Fruit fly (Drosophila melanogaster) whole organism, embryonic: Measurements from ENCODE around the gene UBL3.

Source experiments
- Antp ChIP-seq: fragments of 200-800 bp; sonication (Bioruptor generic); optimal IDR thresholded peaks from 3 replicates; lab custom pipeline; 2016; ENCODE audit warnings: missing biosample characterization, missing genetic modification characterization
- Blimp-1 ChIP-seq: fragments of 200-800 bp; sonication (Bioruptor generic); optimal IDR thresholded peaks from 3 replicates; lab custom pipeline; 2018; ENCODE audit warnings: missing biosample characterization, missing genetic modification characterization, mild to moderate bottlenecking, moderate library complexity, missing genetic modification reagents
- BtbVII ChIP-seq: fragments of 200-800 bp; sonication (Bioruptor generic); optimal IDR thresholded peaks from 3 replicates; lab custom pipeline; 2017; ENCODE audit warnings: missing biosample characterization, mild to moderate bottlenecking, missing genetic modification characterization
- CG10366 ChIP-seq: fragments of 200-800 bp; sonication (Bioruptor generic); IDR thresholded peaks from 2 replicates; pipeline ENCODE4 v1.3.6; 2022; ENCODE audit warnings: missing biosample characterization, missing genetic modification characterization
- CG11504 ChIP-seq: fragments of 200-800 bp; sonication (Bioruptor generic); optimal IDR thresholded peaks from 3 replicates; lab custom pipeline; 2019; ENCODE audit warnings: missing biosample characterization, mild to moderate bottlenecking, missing genetic modification characterization, moderate library complexity
- CG11696 ChIP-seq: fragments of 200-800 bp; sonication (Bioruptor generic); IDR thresholded peaks from 2 replicates; pipeline ENCODE4 v1.3.6; 2022; ENCODE audit warnings: missing biosample characterization, missing genetic modification characterization
- CG11723 ChIP-seq: fragments of 200-800 bp; sonication (Bioruptor generic); optimal IDR thresholded peaks from 2 replicates; lab custom pipeline; 2017; ENCODE audit warnings: missing biosample characterization, mild to moderate bottlenecking, missing genetic modification characterization
- CG12299 ChIP-seq: fragments of 200-800 bp; sonication (Bioruptor generic); optimal IDR thresholded peaks from 2 replicates; lab custom pipeline; 2018; ENCODE audit warnings: missing biosample characterization, mild to moderate bottlenecking, missing genetic modification characterization
- CG13296 ChIP-seq: fragments of 200-800 bp; sonication (Bioruptor generic); optimal IDR thresholded peaks from 3 replicates; lab custom pipeline; 2018; ENCODE audit warnings: missing biosample characterization, mild to moderate bottlenecking, missing genetic modification characterization
- CG16779 ChIP-seq: fragments of 200-800 bp; sonication (Bioruptor generic); IDR thresholded peaks from 2 replicates; pipeline ENCODE4 v1.3.6; 2022; ENCODE audit warnings: missing biosample characterization, missing genetic modification characterization
- CG2875 ChIP-seq: fragments of 200-800 bp; sonication (Bioruptor generic); optimal IDR thresholded peaks from 2 replicates; lab custom pipeline; 2017; ENCODE audit warnings: missing biosample characterization, mild to moderate bottlenecking, missing genetic modification characterization, missing genetic modification reagents
- CG31441 ChIP-seq: fragments of 200-800 bp; sonication (Bioruptor generic); IDR thresholded peaks from 2 replicates; pipeline ENCODE4 v1.3.6; 2022; ENCODE audit warnings: missing biosample characterization, missing genetic modification characterization
- CG34376 ChIP-seq: fragments of 200-800 bp; sonication (Bioruptor generic); optimal IDR thresholded peaks from 2 replicates; lab custom pipeline; 2018; ENCODE audit warnings: missing biosample characterization, mild to moderate bottlenecking, missing genetic modification characterization
- CG3995 ChIP-seq: fragments of 200-800 bp; sonication (Bioruptor generic); optimal IDR thresholded peaks from 3 replicates; lab custom pipeline; 2016; ENCODE audit warnings: missing biosample characterization, missing genetic modification characterization
- CG4282 ChIP-seq: fragments of 200-800 bp; sonication (Bioruptor generic); optimal IDR thresholded peaks from 2 replicates; lab custom pipeline; 2016; ENCODE audit warnings: missing biosample characterization, missing genetic modification characterization
- CG4360 ChIP-seq: fragments of 200-800 bp; sonication (Bioruptor generic); IDR thresholded peaks from 2 replicates; pipeline ENCODE4 v1.3.6; 2022; ENCODE audit warnings: missing biosample characterization, missing genetic modification characterization
- CG5953 ChIP-seq: fragments of 200-800 bp; sonication (Bioruptor generic); IDR thresholded peaks from 2 replicates; pipeline ENCODE4 v1.3.6; 2022; ENCODE audit warnings: missing biosample characterization, missing genetic modification characterization
- CG8281 ChIP-seq: fragments of 200-800 bp; sonication (Bioruptor generic); optimal IDR thresholded peaks from 2 replicates; lab custom pipeline; 2018; ENCODE audit warnings: missing biosample characterization, mild to moderate bottlenecking, missing genetic modification characterization, moderate library complexity
- CG8359 ChIP-seq: fragments of 200-800 bp; sonication (Bioruptor generic); optimal IDR thresholded peaks from 2 replicates; lab custom pipeline; 2017; ENCODE audit warnings: missing biosample characterization, mild to moderate bottlenecking, missing genetic modification characterization, borderline replicate concordance
- CG9437 ChIP-seq: fragments of 200-800 bp; sonication (Bioruptor generic); optimal IDR thresholded peaks from 2 replicates; lab custom pipeline; 2018; ENCODE audit warnings: missing biosample characterization, mild to moderate bottlenecking, missing genetic modification characterization
- CHES-1-like ChIP-seq: fragments of 200-800 bp; sonication (Bioruptor generic); optimal IDR thresholded peaks from 2 replicates; lab custom pipeline; 2016; ENCODE audit warnings: missing biosample characterization, missing genetic modification characterization
- D ChIP-seq, 2 experiments: fragments of 200-800 bp in 1 of 2; fragments of >200 bp in 1 of 2; sonication (Bioruptor generic) in 1 of 2; optimal IDR thresholded peaks; 2 replicates in 1 of 2; 3 replicates in 1 of 2; lab custom pipeline; 2017; ENCODE audit warnings: mild to moderate bottlenecking in 1 of 2, missing biosample characterization in 1 of 2, missing genetic modification characterization in 1 of 2, missing genetic modification reagents in 1 of 2
- Dip2 ChIP-seq: fragments of 200-800 bp; sonication (Bioruptor generic); IDR thresholded peaks from 2 replicates; pipeline ENCODE4 v1.3.6; 2022; ENCODE audit warnings: missing biosample characterization, missing genetic modification characterization
- Doc2 ChIP-seq: fragments of 200-800 bp; sonication (Bioruptor generic); IDR thresholded peaks from 2 replicates; pipeline ENCODE4 v1.3.6; 2022; ENCODE audit warnings: missing biosample characterization, missing genetic modification characterization
- Elba2 ChIP-seq: fragments of 200-800 bp; sonication (Bioruptor generic); optimal IDR thresholded peaks from 3 replicates; lab custom pipeline; 2016; ENCODE audit warnings: missing biosample characterization, missing genetic modification characterization
- Gsc ChIP-seq: fragments of 200-800 bp; sonication (Bioruptor generic); IDR thresholded peaks from 2 replicates; pipeline ENCODE4 v1.3.6; 2022; ENCODE audit warnings: missing biosample characterization, missing genetic modification characterization
- Hsf ChIP-seq: fragments of 200-800 bp; sonication (Bioruptor generic); optimal IDR thresholded peaks from 3 replicates; lab custom pipeline; 2016; ENCODE audit warnings: missing biosample characterization, missing genetic modification characterization
- Mad ChIP-seq: fragments of 200-800 bp; sonication (Bioruptor generic); optimal IDR thresholded peaks from 2 replicates; lab custom pipeline; 2016; ENCODE audit warnings: missing biosample characterization, missing genetic modification characterization
- Max ChIP-seq: fragments of 200-800 bp; sonication (Bioruptor generic); optimal IDR thresholded peaks from 2 replicates; lab custom pipeline; 2016; ENCODE audit warnings: missing biosample characterization, mild to moderate bottlenecking, missing genetic modification characterization
- Mes4 ChIP-seq: fragments of 200-800 bp; sonication (Bioruptor generic); optimal IDR thresholded peaks from 2 replicates; lab custom pipeline; 2016; ENCODE audit warnings: missing biosample characterization, missing genetic modification characterization
- Six4 ChIP-seq: fragments of 200-800 bp; sonication (Bioruptor generic); optimal IDR thresholded peaks from 2 replicates; lab custom pipeline; 2016; ENCODE audit warnings: missing biosample characterization, missing genetic modification characterization
- Sry-δ ChIP-seq: fragments of 200-800 bp; sonication (Bioruptor generic); optimal IDR thresholded peaks from 2 replicates; lab custom pipeline; 2016; ENCODE audit warnings: missing biosample characterization, missing genetic modification characterization
- Stat92E ChIP-seq, 3 experiments: fragments of >200 bp in 2 of 3; fragments of 200-800 bp in 1 of 3; sonication (Bioruptor generic) in 1 of 3; optimal IDR thresholded peaks; 2 replicates each; lab custom pipeline; 2017 to 2019; ENCODE audit warnings: missing biosample characterization in 3 of 3, missing genetic modification characterization in 3 of 3, mild to moderate bottlenecking in 1 of 3, moderate library complexity in 1 of 3
- Usf ChIP-seq: fragments of 200-800 bp; sonication (Bioruptor generic); optimal IDR thresholded peaks from 2 replicates; lab custom pipeline; 2017; ENCODE audit warnings: missing genotype, missing biosample characterization, missing genetic modification characterization
- ase ChIP-seq: fragments of 200-800 bp; sonication (Bioruptor generic); IDR thresholded peaks from 3 replicates; pipeline ENCODE4 v1.3.6; 2022; ENCODE audit warnings: missing biosample characterization, missing genetic modification characterization
- cas ChIP-seq: fragments of 200-800 bp; sonication (Bioruptor generic); IDR thresholded peaks from 2 replicates; pipeline ENCODE4 v1.3.6; 2022; ENCODE audit warnings: missing biosample characterization, missing genetic modification characterization
- cg ChIP-seq: fragments of 200-800 bp; sonication (Bioruptor generic); optimal IDR thresholded peaks from 3 replicates; lab custom pipeline; 2019; ENCODE audit warnings: missing biosample characterization, mild to moderate bottlenecking, missing genetic modification characterization, moderate library complexity
- chm ChIP-seq: fragments of 200-800 bp; sonication (Bioruptor generic); IDR thresholded peaks from 2 replicates; pipeline ENCODE4 v1.3.6; 2022; ENCODE audit warnings: missing biosample characterization, missing genetic modification characterization
- crol ChIP-seq: fragments of 200-800 bp; sonication (Bioruptor generic); IDR thresholded peaks from 2 replicates; pipeline ENCODE4 v1.3.6; 2022; ENCODE audit warnings: missing biosample characterization, missing genetic modification characterization
- dan ChIP-seq: fragments of 200-800 bp; sonication (Bioruptor generic); IDR thresholded peaks from 2 replicates; pipeline ENCODE4 v1.3.6; 2022; ENCODE audit warnings: missing biosample characterization, missing genetic modification characterization
- disco-r ChIP-seq: fragments of 200-800 bp; sonication (Bioruptor generic); optimal IDR thresholded peaks from 2 replicates; lab custom pipeline; 2016; ENCODE audit warnings: missing biosample characterization, missing genetic modification characterization
- hb ChIP-seq: fragments of 200-800 bp; sonication (Bioruptor generic); IDR thresholded peaks from 3 replicates; pipeline ENCODE4 v1.3.6; 2022; ENCODE audit warnings: missing biosample characterization, missing genetic modification characterization; ENCODE audit not compliant: partially characterized antibody
- inv ChIP-seq: fragments of 200-800 bp; sonication (Bioruptor generic); IDR thresholded peaks from 2 replicates; pipeline ENCODE4 v1.3.6; 2022; ENCODE audit warnings: missing biosample characterization, missing genetic modification characterization; ENCODE audit not compliant: partially characterized antibody
- kay ChIP-seq: fragments of 200-800 bp; sonication (Bioruptor generic); optimal IDR thresholded peaks from 2 replicates; lab custom pipeline; 2016; ENCODE audit warnings: missing biosample characterization, missing genetic modification characterization
- pfk ChIP-seq: fragments of 200-800 bp; sonication (Bioruptor generic); optimal IDR thresholded peaks from 2 replicates; lab custom pipeline; 2018; ENCODE audit warnings: missing biosample characterization, mild to moderate bottlenecking, missing genetic modification characterization, moderate library complexity
- pho ChIP-seq: fragments of 200-800 bp; sonication (Bioruptor generic); optimal IDR thresholded peaks from 2 replicates; lab custom pipeline; 2016; ENCODE audit warnings: missing biosample characterization, missing genetic modification characterization
- pita ChIP-seq: fragments of 200-800 bp; sonication (Bioruptor generic); optimal IDR thresholded peaks from 2 replicates; lab custom pipeline; 2017; ENCODE audit warnings: missing biosample characterization, mild to moderate bottlenecking, missing genetic modification characterization
- prd ChIP-seq, 3 experiments: fragments of >200 bp in 2 of 3; fragments of 200-800 bp in 1 of 3; sonication (Bioruptor generic) in 1 of 3; optimal IDR thresholded peaks in 2 of 3; IDR thresholded peaks in 1 of 3; 2 replicates in 2 of 3; 3 replicates in 1 of 3; pipeline versions ENCODE4 v1.3.6 to Lab custom; 2017 to 2022; ENCODE audit warnings: missing biosample characterization in 1 of 3, missing genetic modification characterization in 1 of 3
- pzg ChIP-seq: fragments of 200-800 bp; sonication (Bioruptor generic); optimal IDR thresholded peaks from 3 replicates; lab custom pipeline; 2018; ENCODE audit warnings: missing biosample characterization, mild to moderate bottlenecking, missing genetic modification characterization, moderate library complexity
- sqz ChIP-seq: fragments of 200-800 bp; sonication (Bioruptor generic); optimal IDR thresholded peaks from 3 replicates; lab custom pipeline; 2018; ENCODE audit warnings: missing biosample characterization, mild to moderate bottlenecking, missing genetic modification characterization
- trem ChIP-seq: fragments of 200-800 bp; optimal IDR thresholded peaks from 3 replicates; lab custom pipeline; 2019; ENCODE audit warnings: missing biosample characterization, mild to moderate bottlenecking, missing genetic modification characterization, moderate library complexity

Gene UBL3

dm6 chrX:15835393-15835792, 17.6 kb downstream of the UBL3 start, which contains the start of gene Chc (continued):
- TF ChIP-seq pzg (peak; percentile 78), CG16779 (GFP tag; lab: Robert Waterston, UW) (no peak), BtbVII (GFP tag; lab: Kevin White, UChicago) (no peak), CG10366 (GFP tag; lab: Robert Waterston, UW) (no peak), CG8281 (no peak), Usf (no peak), dan (no peak), CG11504 (tag; lab: Kevin White, UChicago) (no peak), Elba2 (GFP tag; lab: Kevin White, UChicago) (no peak), kay (no peak), Blimp-1 (GFP tag; lab: Kevin White, UChicago) (no peak), pita (GFP tag; lab: Kevin White, UChicago) (no peak), cg (GFP tag; lab: Kevin White, UChicago) (no peak), CG9437 (GFP tag; lab: Kevin White, UChicago) (peak; percentile 16), disco-r (GFP tag; lab: Kevin White, UChicago) (no peak), trem (peak; percentile 44), D (optimal IDR thresholded peaks at IDR 0.05; lab: Kevin White, UChicago) (no peak), D (GFP tag; optimal IDR thresholded peaks at IDR 0.05; lab: Kevin White, UChicago) (no peak), cas (GFP tag; lab: Robert Waterston, UW) (no peak), CHES-1-like (GFP tag; lab: Kevin White, UChicago) (no peak), CG5953 (GFP tag; lab: Robert Waterston, UW) (no peak), Dip2 (GFP tag; lab: Robert Waterston, UW) (no peak), CG34376 (GFP tag; lab: Kevin White, UChicago) (no peak), Antp (GFP tag; lab: Kevin White, UChicago) (no peak), CG11723 (no peak), crol (GFP tag; lab: Robert Waterston, UW) (no peak), pho (GFP tag; lab: Kevin White, UChicago) (no peak), hb (GFP tag; lab: Robert Waterston, UW) (peak; percentile 96), CG4360 (GFP tag; lab: Robert Waterston, UW) (no peak), CG2875 (GFP tag; lab: Kevin White, UChicago) (no peak), CG4282 (GFP tag; lab: Kevin White, UChicago) (no peak), Sry-δ (peak; percentile 92), ase (GFP tag; lab: Robert Waterston, UW) (no peak), Stat92E (GFP tag; optimal IDR thresholded peaks at IDR 0.05; lab: Kevin White, UChicago) (no peak), Max (GFP tag; lab: Kevin White, UChicago) (peak; percentile 13), Mad (GFP tag; lab: Kevin White, UChicago) (no peak), Gsc (GFP tag; lab: Robert Waterston, UW) (no peak), CG12299 (no peak), inv (GFP tag; lab: Robert Waterston, UW) (peak; percentile 98), chm (GFP tag; lab: Robert Waterston, UW) (no peak), pfk (GFP tag; lab: Kevin White, UChicago) (no peak), sqz (GFP tag; lab: Kevin White, UChicago) (no peak), CG31441 (GFP tag; lab: Robert Waterston, UW) (no peak), Six4 (GFP tag; lab: Kevin White, UChicago) (no peak), Doc2 (GFP tag; lab: Robert Waterston, UW) (no peak), prd (optimal IDR thresholded peaks at IDR 0.05; lab: Kevin White, UChicago) (no peak), prd (GFP tag; IDR thresholded peaks at IDR 0.05; lab: Robert Waterston, UW) (no peak), Mes4 (no peak), CG13296 (GFP tag; lab: Kevin White, UChicago) (no peak), CG3995 (GFP tag; lab: Kevin White, UChicago) (peak; percentile 90), CG8359 (GFP tag; lab: Kevin White, UChicago) (no peak), Hsf (GFP tag; lab: Kevin White, UChicago) (no peak), CG11696 (no peak)
